Worm (Caenorhabditis elegans): ENCODE results near the gene T07G12.4.

The T07G12.4 gene

DNA sequence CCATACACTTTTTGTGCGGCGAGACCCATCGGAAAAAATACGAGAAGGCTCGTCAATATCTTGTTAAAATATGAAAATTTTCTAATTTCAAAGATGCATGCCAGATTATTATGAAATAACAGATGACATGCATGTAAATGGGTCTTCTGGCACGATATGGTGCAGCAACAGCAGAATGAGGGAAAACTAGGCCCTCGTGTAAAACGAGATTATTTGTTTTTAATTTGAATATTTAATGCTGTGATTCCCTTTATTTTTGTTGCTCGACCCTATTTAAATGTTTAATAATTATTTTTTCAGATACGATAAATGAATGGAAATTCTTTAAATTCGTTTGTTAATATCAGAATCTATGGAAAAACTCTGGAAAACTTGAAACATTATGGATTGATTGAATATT is 23.1 kb upstream of the T07G12.4 start, which contains the start of gene him-8 (continued):
- TF ChIP-seq spr-3 (GFP tag; optimal IDR thresholded peaks at IDR 0.05): no peak

DNA sequence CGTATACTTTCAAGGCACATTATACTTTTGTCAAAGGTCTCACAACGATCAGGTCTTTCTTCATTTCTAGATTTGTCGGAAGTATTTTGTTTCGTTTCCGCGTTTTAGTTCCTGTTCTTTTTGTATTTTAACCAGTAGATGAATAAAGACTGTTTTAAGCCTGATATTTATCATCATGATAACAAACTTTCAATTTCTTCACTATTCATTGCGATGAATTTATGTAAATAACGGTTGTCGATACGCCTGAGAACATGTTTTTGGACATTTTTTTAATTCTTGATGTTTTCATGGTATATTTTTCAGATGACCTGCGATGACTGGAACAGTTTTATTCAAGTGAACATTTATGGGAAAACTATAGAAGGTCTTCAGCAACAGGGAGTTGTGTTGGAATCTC is 19.9 kb upstream of the T07G12.4 start, which contains the start of gene zim-3:
Gene zim-3 (plus strand): TSS at position 301 of the 400 bp plus-strand sequence.
- TF ChIP-seq hif-1 (tag; optimal IDR thresholded peaks at IDR 0.05) (no peak), F37D6.2 (tag; optimal IDR thresholded peaks at IDR 0.05) (no peak), R02D3.7 (tag; optimal IDR thresholded peaks at IDR 0.05) (no peak), dmd-8 (GFP tag; IDR thresholded peaks at IDR 0.05) (no peak), nhr-77 (tag; optimal IDR thresholded peaks at IDR 0.05) (no peak), ceh-62 (tag; optimal IDR thresholded peaks at IDR 0.05) (no peak), vab-7 (GFP tag; IDR thresholded peaks at IDR 0.05) (no peak), lin-15B (tag; optimal IDR thresholded peaks at IDR 0.05) (no peak)

DNA sequence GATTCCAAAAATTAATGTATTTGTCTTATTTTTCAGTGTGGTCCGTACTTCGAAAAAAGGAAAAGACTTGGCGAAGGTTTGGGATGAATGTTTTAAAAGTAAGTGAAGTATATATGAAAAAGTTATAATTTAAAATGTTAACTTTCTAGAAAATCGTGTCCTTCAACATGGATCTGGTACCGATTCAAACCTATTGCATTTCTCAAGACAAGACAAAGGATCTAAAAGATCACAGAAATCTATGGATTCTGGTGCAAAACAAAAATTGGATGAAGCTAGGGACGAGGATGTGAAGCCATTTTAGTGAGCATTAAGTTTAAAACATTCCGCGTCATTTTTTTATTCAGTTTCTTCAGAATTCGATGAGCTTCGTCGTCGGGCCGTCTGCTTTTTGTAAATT is 16.5 kb upstream of the T07G12.4 start, which contains the start of gene zim-2:
Gene zim-2 (plus strand): TSS at position 301 of the 400 bp plus-strand sequence.
- peak in 1 of 2 experiments; percentile 43 for TF ChIP-seq unc-62 (GFP tag; optimal IDR thresholded peaks at IDR 0.05 in 1 of 2)
- no peak for TF ChIP-seq unc-62 (tag; optimal IDR thresholded peaks at IDR 0.05)
- no peak for TF ChIP-seq ZK337.2 (GFP tag; IDR thresholded peaks at IDR 0.05)

DNA sequence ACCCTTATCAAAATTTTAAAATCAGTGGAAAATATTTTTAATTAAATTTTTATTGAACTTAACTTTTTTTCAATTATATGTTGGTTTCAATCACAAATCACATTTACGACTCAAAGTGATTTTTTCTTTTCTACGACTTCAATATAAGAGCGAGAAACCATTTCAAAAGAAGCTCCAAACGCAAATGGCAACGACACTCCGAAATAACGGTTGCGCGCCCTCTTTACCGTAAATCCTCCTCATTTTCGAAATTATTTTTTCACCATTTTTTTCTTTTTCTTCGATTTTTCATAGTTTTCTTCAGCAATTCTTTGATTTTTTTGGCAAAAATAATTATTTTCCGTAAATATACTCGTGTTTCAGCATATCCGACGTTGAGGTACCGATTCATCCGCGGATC is 14.5 kb upstream of the T07G12.4 start:
- TF ChIP-seq Y48G9A.11 (GFP tag; IDR thresholded peaks at IDR 0.05): peak; percentile 97

DNA sequence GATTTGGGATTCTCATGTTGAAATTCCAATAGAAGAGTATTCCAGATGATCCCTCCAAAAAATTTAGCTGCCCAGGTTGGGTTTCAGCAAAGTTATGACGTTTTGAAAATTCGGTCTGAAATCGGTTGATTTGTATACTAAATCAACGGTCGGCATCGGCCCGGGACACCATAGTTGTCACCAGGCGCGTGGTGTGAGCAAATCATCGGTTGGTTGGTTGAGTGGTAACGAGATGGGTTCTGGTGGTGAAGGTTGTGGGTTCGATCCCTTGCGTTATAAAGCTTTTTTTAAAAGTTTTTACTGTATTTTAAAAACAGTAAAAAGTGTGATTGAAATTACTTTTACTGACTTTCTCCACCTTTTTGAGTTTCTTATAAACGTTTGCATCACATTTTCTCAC is 10.1 kb upstream of the T07G12.4 start:
- TF ChIP-seq Y48G9A.11 (GFP tag; IDR thresholded peaks at IDR 0.05) (peak; percentile 62; the same call in 1 of the 2 replicates), vab-7 (GFP tag; IDR thresholded peaks at IDR 0.05) (peak; percentile 66), arid-1 (GFP tag; conservative IDR thresholded peaks at IDR 0.05) (0 out of 2 replicates have a peak, but pooled peaks have one; percentile 30), lim-7 (GFP tag; IDR thresholded peaks at IDR 0.05) (peak; percentile 70; the same call in 1 of the 2 replicates), dmd-8 (GFP tag; IDR thresholded peaks at IDR 0.05) (0 out of 2 replicates have a peak, but pooled peaks have one; percentile 52)

DNA sequence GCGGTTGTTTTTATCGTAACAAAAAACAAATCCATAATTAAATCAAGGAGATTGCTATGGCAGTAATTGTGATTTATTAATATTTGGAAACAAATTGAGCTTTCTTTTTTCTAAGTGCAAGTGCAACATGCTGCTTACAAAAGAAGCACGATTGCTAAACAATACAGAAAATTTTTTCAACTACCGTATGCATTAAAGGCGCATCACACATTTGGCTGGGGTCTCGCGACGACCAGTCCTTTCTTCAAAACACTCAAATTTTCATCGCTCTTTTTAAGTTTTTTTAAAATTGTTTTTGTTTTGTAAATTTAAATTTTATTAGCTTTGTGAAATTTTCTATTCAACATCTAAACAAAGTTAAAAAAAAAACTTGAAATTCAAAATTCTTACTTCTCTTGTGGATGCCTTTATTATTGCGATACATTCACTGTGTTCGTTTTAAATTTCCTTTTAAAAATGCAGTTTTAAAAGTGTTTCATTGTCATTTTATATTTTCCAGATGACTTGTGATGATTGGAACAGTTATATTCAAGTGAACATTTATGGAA is 8.2 kb upstream of the T07G12.4 start, which contains the start of gene zim-1:
Gene zim-1 (plus strand): TSS at position 498 of the 548 bp plus-strand sequence.
- TF ChIP-seq nhr-25 (tag; optimal IDR thresholded peaks at IDR 0.05; ENCODE audit: borderline replicate concordance, insufficient read depth): no peak
- TF ChIP-seq T26A8.4 (GFP tag; IDR thresholded peaks at IDR 0.05): no peak
- TF ChIP-seq duxl-1 (tag; optimal IDR thresholded peaks at IDR 0.05; ENCODE audit: poor library complexity): no peak
- no peak for TF ChIP-seq mxl-3 (GFP tag; optimal IDR thresholded peaks at IDR 0.05)
- TF ChIP-seq mxl-2 (GFP tag; conservative IDR thresholded peaks at IDR 0.05): no peak
- TF ChIP-seq dmd-6 (GFP tag; IDR thresholded peaks at IDR 0.05): no peak
- TF ChIP-seq daf-19 (GFP tag; conservative IDR thresholded peaks at IDR 0.05): no peak
- no peak for TF ChIP-seq zag-1 (tag; optimal IDR thresholded peaks at IDR 0.05)
- no peak for TF ChIP-seq spr-1 (tag; optimal IDR thresholded peaks at IDR 0.05)
- TF ChIP-seq egl-43 (GFP tag; IDR thresholded peaks at IDR 0.05): no peak
- TF ChIP-seq madf-5 (GFP tag; IDR thresholded peaks at IDR 0.05): no peak
- no peak for TF ChIP-seq jun-1 (tag; optimal IDR thresholded peaks at IDR 0.05)

DNA sequence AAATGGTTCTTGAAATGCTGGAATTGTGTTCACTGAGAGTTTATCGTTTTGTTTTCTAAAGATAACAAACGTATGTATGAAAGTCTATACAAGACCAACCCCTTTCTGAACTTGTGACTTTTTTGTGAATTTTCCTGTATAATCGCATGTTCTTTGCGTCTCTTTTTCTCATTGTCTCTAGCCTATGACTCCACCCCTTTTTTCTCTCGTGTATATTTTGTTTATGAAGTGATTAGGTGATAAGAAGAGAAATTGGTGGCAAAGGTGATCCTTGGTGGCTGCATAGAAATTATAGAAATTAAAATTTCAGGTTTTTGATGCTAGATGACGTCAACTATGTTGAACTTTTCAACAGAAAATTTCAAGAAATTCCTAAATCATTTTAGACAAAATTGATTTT is 6.6 kb upstream of the T07G12.4 start, which contains the start of gene T07G12.5:
Gene T07G12.5 (minus strand): TSS at position 101 of the 400 bp plus-strand sequence.
- no peak for TF ChIP-seq Y75B8A.6 (GFP tag; IDR thresholded peaks at IDR 0.05)
- TF ChIP-seq daf-8 (GFP tag; IDR thresholded peaks at IDR 0.05): no peak
- no peak for TF ChIP-seq spr-3 (GFP tag; optimal IDR thresholded peaks at IDR 0.05)
- TF ChIP-seq D1046.2 (GFP tag; IDR thresholded peaks at IDR 0.05): no peak
- no peak for TF ChIP-seq hif-1 (tag; optimal IDR thresholded peaks at IDR 0.05)
- TF ChIP-seq nhr-77 (tag; optimal IDR thresholded peaks at IDR 0.05): no peak
- peak; percentile 31 for TF ChIP-seq hlh-30 (tag; optimal IDR thresholded peaks at IDR 0.05; ENCODE audit: insufficient read depth)
- TF ChIP-seq zip-11 (GFP tag; IDR thresholded peaks at IDR 0.05): no peak
- TF ChIP-seq duxl-1 (tag; optimal IDR thresholded peaks at IDR 0.05; ENCODE audit: poor library complexity): no peak
- no peak for TF ChIP-seq ceh-62 (tag; optimal IDR thresholded peaks at IDR 0.05)
- TF ChIP-seq T26A8.4 (GFP tag; IDR thresholded peaks at IDR 0.05): no peak
- TF ChIP-seq dve-1 (tag; optimal IDR thresholded peaks at IDR 0.05; ENCODE audit: insufficient read depth): peak; percentile 21
- no peak for TF ChIP-seq arid-1 (GFP tag; conservative IDR thresholded peaks at IDR 0.05)
- TF ChIP-seq cey-2 (tag; optimal IDR thresholded peaks at IDR 0.05; ENCODE audit: borderline replicate concordance, insufficient read depth): no peak
- no peak for TF ChIP-seq nhr-42 (GFP tag; IDR thresholded peaks at IDR 0.05)
- no peak for TF ChIP-seq mep-1 (tag; optimal IDR thresholded peaks at IDR 0.05)
- TF ChIP-seq ceh-32 (tag; optimal IDR thresholded peaks at IDR 0.05; ENCODE audit: poor library complexity): no peak
- TF ChIP-seq dmd-9 (GFP tag; IDR thresholded peaks at IDR 0.05): no peak

Data from whole organism, L4 larva.